Fruit fly (Drosophila melanogaster): ENCODE measurements around the gene CG8031.

CG8031 gene

dm6 chr3R:13036064-13036463 lies 25.0 kb upstream of the CG8031 start:
- TF ChIP-seq pan (optimal IDR thresholded peaks at IDR 0.05) = no peak
- TF ChIP-seq CG8478 (optimal IDR thresholded peaks at IDR 0.05) = no peak
- TF ChIP-seq psq (optimal IDR thresholded peaks at IDR 0.05) = no peak
- no peak for TF ChIP-seq Dll (optimal IDR thresholded peaks at IDR 0.05)
- TF ChIP-seq usp (GFP tag; optimal IDR thresholded peaks at IDR 0.05) = no peak
- no peak for TF ChIP-seq EcR (GFP tag; optimal IDR thresholded peaks at IDR 0.05)

dm6 chr3R:13033670-13034069 lies 22.6 kb upstream of the CG8031 start:
- no peak for TF ChIP-seq usp (GFP tag; optimal IDR thresholded peaks at IDR 0.05)
- no peak for TF ChIP-seq CG8478 (optimal IDR thresholded peaks at IDR 0.05)
- TF ChIP-seq Dll (optimal IDR thresholded peaks at IDR 0.05) = no peak
- no peak for TF ChIP-seq pan (optimal IDR thresholded peaks at IDR 0.05)
- no peak for TF ChIP-seq psq (optimal IDR thresholded peaks at IDR 0.05)
- no peak for TF ChIP-seq EcR (GFP tag; optimal IDR thresholded peaks at IDR 0.05)

- TF ChIP-seq usp (GFP tag; optimal IDR thresholded peaks at IDR 0.05) (no peak), CG8478 (optimal IDR thresholded peaks at IDR 0.05) (no peak)
Observed at dm6 chr3R:13032975-13033445, 21.9 kb upstream of the CG8031 start.

dm6 chr3R:13032323-13032722 lies 21.2 kb upstream of the CG8031 start, which contains the start of gene ry:
TSS of gene ry (plus strand) at chr3R:13032528.
- no peak for TF ChIP-seq CG8478 (optimal IDR thresholded peaks at IDR 0.05)
- no peak for TF ChIP-seq usp (GFP tag; optimal IDR thresholded peaks at IDR 0.05)
- TF ChIP-seq EcR (GFP tag; optimal IDR thresholded peaks at IDR 0.05) = no peak
- TF ChIP-seq pan (optimal IDR thresholded peaks at IDR 0.05) = no peak
- no peak for TF ChIP-seq psq (optimal IDR thresholded peaks at IDR 0.05)
- no peak for TF ChIP-seq Dll (optimal IDR thresholded peaks at IDR 0.05)

- TF ChIP-seq EcR (GFP tag; optimal IDR thresholded peaks at IDR 0.05) (no peak), psq (optimal IDR thresholded peaks at IDR 0.05) (no peak), usp (GFP tag; optimal IDR thresholded peaks at IDR 0.05) (no peak), pan (optimal IDR thresholded peaks at IDR 0.05) (no peak), CG8478 (optimal IDR thresholded peaks at IDR 0.05) (no peak), Dll (optimal IDR thresholded peaks at IDR 0.05) (no peak)
Observed at dm6 chr3R:13030257-13031173, 19.4 kb upstream of the CG8031 start, which contains the start of the genes CG46281 and CG46280. TSS of gene CG46281 (minus strand) at chr3R:13030307. TSS of gene CG46280 (minus strand) at chr3R:13030659.

- TF ChIP-seq CG8478 (optimal IDR thresholded peaks at IDR 0.05) (no peak), EcR (GFP tag; optimal IDR thresholded peaks at IDR 0.05) (no peak), Dll (optimal IDR thresholded peaks at IDR 0.05) (no peak), psq (optimal IDR thresholded peaks at IDR 0.05) (no peak), usp (GFP tag; optimal IDR thresholded peaks at IDR 0.05) (no peak), pan (optimal IDR thresholded peaks at IDR 0.05) (no peak)
Observed at dm6 chr3R:13018995-13019394, 7.9 kb upstream of the CG8031 start.

DNA sequence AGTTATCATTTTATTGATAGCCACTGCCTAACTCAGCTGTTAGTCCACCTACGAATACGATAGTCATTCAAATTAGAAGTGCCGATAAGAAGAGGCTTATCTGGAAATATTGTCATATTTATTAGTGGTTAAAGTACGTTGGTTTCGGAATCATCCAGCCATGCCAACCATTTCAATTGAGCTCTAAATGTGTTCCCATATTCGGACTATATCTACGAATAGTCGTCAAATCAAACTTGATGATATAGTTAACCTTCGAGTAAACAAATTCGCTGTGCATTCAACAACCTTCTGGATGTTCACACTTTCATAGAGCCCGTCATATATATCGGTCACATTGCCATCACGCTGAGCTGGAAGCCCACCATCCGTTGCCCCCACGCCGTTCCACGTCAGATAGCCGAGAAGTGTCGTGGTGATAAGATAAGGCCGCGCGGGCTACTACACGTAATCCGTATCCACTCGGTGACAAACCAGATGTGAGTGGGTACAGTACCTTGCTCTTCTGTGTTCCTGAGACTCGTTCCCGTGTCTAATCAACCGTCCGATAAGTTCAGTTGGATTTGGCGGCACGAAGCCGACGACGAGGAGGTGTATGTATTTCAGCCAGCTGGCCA lies 7.3 kb upstream of the CG8031 start:
- no peak for TF ChIP-seq pan (optimal IDR thresholded peaks at IDR 0.05)
- TF ChIP-seq Dll (optimal IDR thresholded peaks at IDR 0.05) = no peak

DNA sequence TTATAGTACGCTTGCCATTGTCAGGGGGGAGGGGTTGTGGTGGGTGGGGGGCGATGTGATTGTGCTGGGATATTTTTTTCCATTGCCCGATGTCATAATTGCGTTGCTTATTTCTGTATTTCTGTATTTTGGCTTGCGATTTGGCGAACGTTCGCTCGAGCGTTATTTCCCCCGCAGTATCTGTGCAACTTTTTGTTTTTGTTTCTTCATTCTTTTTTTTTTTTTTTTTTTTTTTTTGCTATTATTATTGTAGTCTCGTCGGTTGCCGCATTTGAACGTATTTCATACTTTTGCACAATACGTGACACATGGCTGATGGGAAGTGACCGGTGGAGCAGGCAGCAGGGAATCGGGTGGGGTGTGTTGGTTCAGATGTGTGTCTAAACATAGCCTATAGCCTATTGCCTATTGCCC lies 6.5 kb upstream of the CG8031 start:
- TF ChIP-seq CG8478 (optimal IDR thresholded peaks at IDR 0.05) (no peak), pan (optimal IDR thresholded peaks at IDR 0.05) (no peak), Dll (optimal IDR thresholded peaks at IDR 0.05) (no peak), usp (GFP tag; optimal IDR thresholded peaks at IDR 0.05) (no peak), psq (optimal IDR thresholded peaks at IDR 0.05) (no peak), EcR (GFP tag; optimal IDR thresholded peaks at IDR 0.05) (no peak)

dm6 chr3R:13015811-13016766 lies 5.0 kb upstream of the CG8031 start:
- TF ChIP-seq usp (GFP tag; optimal IDR thresholded peaks at IDR 0.05) = no peak
- no peak for TF ChIP-seq EcR (GFP tag; optimal IDR thresholded peaks at IDR 0.05)
- no peak for TF ChIP-seq CG8478 (optimal IDR thresholded peaks at IDR 0.05)
- no peak for TF ChIP-seq pan (optimal IDR thresholded peaks at IDR 0.05)
- no peak for TF ChIP-seq psq (optimal IDR thresholded peaks at IDR 0.05)
- TF ChIP-seq Dll (optimal IDR thresholded peaks at IDR 0.05) = no peak

DNA sequence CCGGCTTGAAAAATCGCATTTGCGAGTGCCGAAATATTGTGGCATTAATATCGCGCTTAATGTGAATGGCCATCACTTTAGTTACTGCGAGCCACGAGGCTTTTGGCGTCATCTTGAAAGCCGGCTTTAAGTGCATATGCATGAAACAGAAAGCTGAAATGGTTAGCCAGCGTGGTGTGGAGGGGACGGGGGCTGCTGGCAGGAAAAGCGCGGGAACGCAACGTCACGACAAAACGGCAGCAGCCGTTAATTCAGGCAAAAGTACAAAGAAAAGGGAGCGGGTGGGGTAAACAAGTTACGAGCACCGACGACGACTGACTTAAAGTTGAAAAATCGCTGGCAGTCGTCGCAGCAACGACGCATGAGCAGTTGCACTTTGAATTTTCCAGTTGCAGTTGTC lies 4.3 kb upstream of the CG8031 start:
- TF ChIP-seq pan (optimal IDR thresholded peaks at IDR 0.05) (no peak), Dll (optimal IDR thresholded peaks at IDR 0.05) (no peak), CG8478 (optimal IDR thresholded peaks at IDR 0.05) (no peak), EcR (GFP tag; optimal IDR thresholded peaks at IDR 0.05) (no peak), psq (optimal IDR thresholded peaks at IDR 0.05) (no peak), usp (GFP tag; optimal IDR thresholded peaks at IDR 0.05) (no peak)

dm6 chr3R:13014168-13014881 lies 3.2 kb upstream of the CG8031 start:
- TF ChIP-seq CG8478 (optimal IDR thresholded peaks at IDR 0.05) (no peak), psq (optimal IDR thresholded peaks at IDR 0.05) (no peak), Dll (optimal IDR thresholded peaks at IDR 0.05) (no peak), pan (optimal IDR thresholded peaks at IDR 0.05) (no peak), EcR (GFP tag; optimal IDR thresholded peaks at IDR 0.05) (no peak), usp (GFP tag; optimal IDR thresholded peaks at IDR 0.05) (no peak)
